Fruit fly (Drosophila melanogaster) whole organism: ENCODE data around the gene Prosbeta2R1.

Experiments
- CG8478 ChIP-seq: fragments of >200 bp; optimal IDR thresholded peaks from 2 replicates; lab custom pipeline; 2018; ENCODE audit warnings: inconsistent platforms
- Dll ChIP-seq: fragments of >200 bp; optimal IDR thresholded peaks from 2 replicates; lab custom pipeline; 2017
- EcR ChIP-seq, 2 experiments: fragments of >200 bp; optimal IDR thresholded peaks; 2 replicates each; lab custom pipeline; 2017; ENCODE audit warnings: missing biosample characterization in 2 of 2, missing genetic modification characterization in 2 of 2, missing genetic modification reagents in 2 of 2
- psq ChIP-seq: fragments of >200 bp; optimal IDR thresholded peaks from 2 replicates; lab custom pipeline; 2017
- usp ChIP-seq: fragments of >200 bp; optimal IDR thresholded peaks from 2 replicates; lab custom pipeline; 2017; ENCODE audit warnings: missing biosample characterization, missing genetic modification characterization, mixed read lengths

DNA sequence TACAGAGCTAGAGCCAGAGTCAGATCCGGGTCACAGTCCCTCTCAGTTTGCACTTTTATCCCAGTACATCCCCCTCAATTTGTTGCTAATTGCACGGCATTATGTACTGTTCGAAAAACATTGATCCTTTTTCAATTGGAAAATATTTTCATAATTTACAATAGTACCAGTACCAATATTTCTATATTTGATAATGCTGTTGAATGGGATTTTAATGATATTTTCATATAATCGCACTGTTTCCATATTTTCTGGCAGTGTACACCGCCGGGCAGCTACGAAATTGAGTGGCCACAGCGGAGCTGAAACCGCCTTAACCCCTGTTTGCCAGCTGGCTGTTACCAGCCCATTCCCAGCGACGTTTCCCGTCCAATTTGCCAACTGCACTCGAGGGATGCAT, 8.1 kb upstream of the Prosbeta2R1 start:
- TF ChIP-seq Dll (no peak), psq (no peak), usp (GFP tag; lab: Kevin White, UChicago) (no peak), EcR (GFP tag; optimal IDR thresholded peaks at IDR 0.05; lab: Kevin White, UChicago) (no peak), CG8478 (lab: Kevin White, UChicago) (no peak)
